Fruit fly (Drosophila melanogaster): ENCODE data around the gene CG10920.

DNA sequence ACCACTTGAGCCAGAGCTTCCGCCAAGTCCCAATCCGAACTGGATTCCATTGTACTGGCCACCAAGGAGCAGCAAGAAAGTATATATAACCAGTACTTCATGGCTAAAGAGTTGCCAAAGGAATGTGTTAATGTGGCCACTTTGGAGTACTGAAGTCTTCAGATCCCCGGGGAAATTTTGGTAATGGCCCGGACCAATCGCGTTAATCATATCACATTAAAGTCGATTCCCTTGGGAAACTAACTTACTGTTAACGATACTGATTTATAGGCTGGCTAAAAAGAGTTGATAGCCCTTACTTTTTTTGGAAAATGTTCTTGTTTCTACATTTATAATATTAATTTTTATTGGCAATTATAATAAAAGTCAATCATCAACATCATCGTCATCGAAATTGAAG, 12.8 kb upstream of the CG10920 start, which contains the start of gene Ir7b:
- TF ChIP-seq BtbVII (GFP tag; optimal IDR thresholded peaks at IDR 0.05) (no peak), Atf3 (GFP tag; optimal IDR thresholded peaks at IDR 0.05) (no peak), repo (GFP tag; optimal IDR thresholded peaks at IDR 0.05) (no peak), CG33213 (GFP tag; optimal IDR thresholded peaks at IDR 0.05) (no peak), CG9215 (GFP tag; IDR thresholded peaks at IDR 0.05) (no peak)
